Fruit fly (Drosophila melanogaster): ENCODE results near the gene CG6163.

DNA sequence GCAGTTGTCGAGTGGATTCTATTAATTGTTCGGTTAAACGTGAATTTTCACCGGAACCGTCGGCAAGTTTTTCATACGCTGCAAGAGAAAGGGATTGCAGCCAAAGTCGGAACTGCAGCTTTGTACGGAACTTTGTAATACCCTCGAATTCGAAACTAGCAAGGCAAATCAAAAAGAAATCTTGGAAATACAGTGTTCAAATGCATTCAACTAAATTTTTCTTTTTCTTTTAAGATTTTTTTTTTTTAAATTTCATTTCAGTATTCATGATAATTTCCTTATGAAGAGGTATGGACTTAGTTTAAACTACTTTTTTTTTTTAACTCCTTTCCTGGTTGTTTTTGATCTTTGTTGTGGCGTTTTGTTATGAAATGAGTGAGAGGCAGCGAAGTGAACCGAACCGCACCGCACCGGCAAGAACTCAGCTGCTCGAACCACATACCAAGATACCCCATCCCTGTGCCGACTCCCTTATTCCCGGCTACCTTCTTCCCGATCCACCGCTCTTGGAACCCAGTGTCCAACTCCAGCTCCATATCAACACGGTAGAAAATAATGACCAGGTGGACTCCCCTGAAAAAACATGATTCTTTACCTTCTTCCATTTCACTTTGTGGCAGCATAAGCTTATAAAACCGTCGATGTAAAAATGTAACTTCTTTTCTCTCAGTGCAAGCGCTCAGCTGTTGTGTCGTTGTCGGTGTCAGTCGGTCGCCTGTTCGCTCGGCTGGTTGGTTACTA, 15.2 kb upstream of the CG6163 start:
- TF ChIP-seq h (GFP tag; optimal IDR thresholded peaks at IDR 0.05), result peak; percentile 91
- TF ChIP-seq woc (GFP tag; optimal IDR thresholded peaks at IDR 0.05), result peak; percentile 97
- no peak for TF ChIP-seq dl (GFP tag; optimal IDR thresholded peaks at IDR 0.05; ENCODE audit: insufficient read depth in 1 of 2, partially characterized antibody in 2 of 2)
- no peak for TF ChIP-seq Rel (GFP tag; optimal IDR thresholded peaks at IDR 0.05)
- TF ChIP-seq Rel (tag; optimal IDR thresholded peaks at IDR 0.05), result peak; percentile 50
- peak; percentile 87 for TF ChIP-seq psq (GFP tag; optimal IDR thresholded peaks at IDR 0.05)
- peak; percentile 68 for TF ChIP-seq sage (GFP tag; optimal IDR thresholded peaks at IDR 0.05)

All from whole organism, wandering third instar larva.